Fruit fly (Drosophila melanogaster): ENCODE data around the gene dpr17.

Gene dpr17

dm6 chr3R:12078961-12079360 is 15.7 kb upstream of the dpr17 start (continued):
- TF ChIP-seq CG4360 (GFP tag; IDR thresholded peaks at IDR 0.05) (peak; percentile 40), CG9797 (GFP tag; optimal IDR thresholded peaks at IDR 0.05) (no peak), her (GFP tag; optimal IDR thresholded peaks at IDR 0.05) (no peak), Dll (GFP tag; IDR thresholded peaks at IDR 0.05; ENCODE audit: partially characterized antibody) (no peak), CG17385 (GFP tag; optimal IDR thresholded peaks at IDR 0.05) (peak; percentile 72), Med (GFP tag) (peak; percentile 75), CG10209 (GFP tag; optimal IDR thresholded peaks at IDR 0.05) (peak; percentile 65), CHES-1-like (GFP tag; optimal IDR thresholded peaks at IDR 0.05) (no peak), Opbp (GFP tag; IDR thresholded peaks at IDR 0.05; ENCODE audit: partially characterized antibody) (no peak), aop (GFP tag; IDR thresholded peaks at IDR 0.05) (no peak), CG2678 (tag; optimal IDR thresholded peaks at IDR 0.05) (peak; percentile 90), Trl (optimal IDR thresholded peaks at IDR 0.05) (peak; percentile 18 to 56), Trl (GFP tag; optimal IDR thresholded peaks at IDR 0.05) (no peak), D19A (tag; optimal IDR thresholded peaks at IDR 0.05) (no peak), CG8388 (GFP tag; optimal IDR thresholded peaks at IDR 0.05) (peak; percentile 69), CG9817 (tag; optimal IDR thresholded peaks at IDR 0.05) (peak; percentile 78), Spps (tag; optimal IDR thresholded peaks at IDR 0.05) (no peak), lov (optimal IDR thresholded peaks at IDR 0.05) (no peak), lov (GFP tag; IDR thresholded peaks at IDR 0.05) (peak; percentile 67; the same call in 1 of the 3 replicates), CG11504 (tag; optimal IDR thresholded peaks at IDR 0.05) (peak; percentile 86), kni (GFP tag; optimal IDR thresholded peaks at IDR 0.05) (no peak), CG30020 (tag; optimal IDR thresholded peaks at IDR 0.05) (no peak), CG13624 (GFP tag; optimal IDR thresholded peaks at IDR 0.05) (no peak), CG15696 (tag; optimal IDR thresholded peaks at IDR 0.05) (peak; percentile 35), Mes4 (GFP tag; optimal IDR thresholded peaks at IDR 0.05) (no peak), CG1792 (GFP tag; optimal IDR thresholded peaks at IDR 0.05) (no peak), sens (GFP tag) (peak; percentile 55), hkb (optimal IDR thresholded peaks at IDR 0.05) (no peak), hkb (GFP tag; IDR thresholded peaks at IDR 0.05) (peak; percentile 90), odd (GFP tag; optimal IDR thresholded peaks at IDR 0.05) (peak; percentile 49), CG31441 (GFP tag; IDR thresholded peaks at IDR 0.05) (peak; percentile 79), h (optimal IDR thresholded peaks at IDR 0.05) (no peak), CG5180 (GFP tag; optimal IDR thresholded peaks at IDR 0.05) (peak; percentile 47), CG13287 (GFP tag; IDR thresholded peaks at IDR 0.05; ENCODE audit: partially characterized antibody) (no peak), zf30C (GFP tag; optimal IDR thresholded peaks at IDR 0.05) (no peak), seq (GFP tag; IDR thresholded peaks at IDR 0.05) (peak; percentile 73), CG2116 (GFP tag; optimal IDR thresholded peaks at IDR 0.05) (no peak), CG34224 (GFP tag; IDR thresholded peaks at IDR 0.05; ENCODE audit: partially characterized antibody) (no peak), Myb (GFP tag; optimal IDR thresholded peaks at IDR 0.05) (no peak), CG3281 (GFP tag; optimal IDR thresholded peaks at IDR 0.05) (peak; percentile 83), jumu (GFP tag; optimal IDR thresholded peaks at IDR 0.05) (no peak), CG12155 (GFP tag; optimal IDR thresholded peaks at IDR 0.05) (peak; percentile 40), E2f2 (GFP tag; IDR thresholded peaks at IDR 0.05) (peak; percentile 52; the same call in 1 of the 2 replicates), Hr51 (GFP tag; optimal IDR thresholded peaks at IDR 0.05) (peak in 1 of 2 experiments; percentile 82), Lim3 (GFP tag; IDR thresholded peaks at IDR 0.05) (0 out of 2 replicates have a peak, but pooled peaks have one; percentile 30), dpn (GFP tag; optimal IDR thresholded peaks at IDR 0.05) (peak in 1 of 2 experiments; percentile 71), lab (GFP tag; optimal IDR thresholded peaks at IDR 0.05) (peak; percentile 93), stwl (tag; optimal IDR thresholded peaks at IDR 0.05) (no peak), CG11093 (GFP tag; IDR thresholded peaks at IDR 0.05) (peak; percentile 46; the same call in 1 of the 3 replicates), Vsx1 (GFP tag; optimal IDR thresholded peaks at IDR 0.05) (no peak), CG18476 (GFP tag; optimal IDR thresholded peaks at IDR 0.05) (no peak), CG11247 (GFP tag; IDR thresholded peaks at IDR 0.05) (peak; percentile 68)

Measured in whole organism, embryonic.